Fruit fly (Drosophila melanogaster) whole organism: ENCODE measurements around the gene Traf6.

Experiments used
- pan ChIP-seq: fragments of >200 bp; optimal IDR thresholded peaks from 2 replicates; lab custom pipeline; 2017
- usp ChIP-seq: fragments of >200 bp; optimal IDR thresholded peaks from 2 replicates; lab custom pipeline; 2017; ENCODE audit warnings: missing biosample characterization, missing genetic modification characterization, mixed read lengths

- no peak for TF ChIP-seq usp
- no peak for TF ChIP-seq pan (lab: Kevin White, UChicago)
These were observed 50.7 kb downstream of the Traf6 start for dm6 chrX:8106281-8107050.
